Fruit fly (Drosophila melanogaster): ENCODE data around the gene CG45116.
"Not testable (repeated sequence)": the region's sequence is repeated elsewhere in the genome, so short reads cannot be mapped to it uniquely, and the experiment has no call there.

CG45116 gene

DNA sequence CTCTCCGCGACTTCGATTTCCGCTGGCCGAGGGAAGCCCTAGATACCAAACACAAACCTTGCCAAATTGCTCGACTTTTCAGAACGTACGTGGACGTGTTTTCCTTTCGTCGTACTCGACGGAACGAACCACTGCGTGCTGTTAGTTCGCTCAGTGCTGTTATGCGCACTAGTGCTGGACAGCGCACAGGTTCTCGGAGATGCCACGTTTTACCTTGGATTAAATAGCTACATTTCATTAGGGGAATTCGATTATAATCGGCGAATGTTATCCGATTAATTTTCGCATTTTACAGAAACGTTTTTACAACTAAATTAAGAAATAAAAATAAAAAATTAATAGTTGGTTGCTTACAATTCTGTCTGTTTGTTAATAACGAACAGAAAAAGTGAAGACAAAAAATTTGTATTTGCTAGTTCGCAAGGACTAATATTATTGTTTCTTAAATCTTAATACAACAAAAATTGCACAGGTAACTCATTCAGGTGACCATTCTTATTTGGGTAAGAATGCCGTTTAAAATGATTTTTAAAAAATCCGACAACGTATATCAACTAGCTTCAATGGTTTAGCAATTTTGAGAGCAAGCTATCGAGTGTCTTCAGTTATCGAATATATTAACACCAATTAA is 18.0 kb downstream of the CG45116 start, which contains the start of the genes ArfGAP3 and CG32452 (continued):
- TF ChIP-seq pros (GFP tag; optimal IDR thresholded peaks at IDR 0.05) (no peak), CG8765 (GFP tag; IDR thresholded peaks at IDR 0.05) (peak; percentile 29; the same call in 1 of the 2 replicates), Taf1 (GFP tag; IDR thresholded peaks at IDR 0.05) (no peak), br (optimal IDR thresholded peaks at IDR 0.05) (no peak), CG31224 (GFP tag; IDR thresholded peaks at IDR 0.05) (peak; percentile 41; the same call in 1 of the 2 replicates), Dek (tag; optimal IDR thresholded peaks at IDR 0.05) (peak; percentile 61), gfzf (GFP tag; optimal IDR thresholded peaks at IDR 0.05) (peak; percentile 23), prd (optimal IDR thresholded peaks at IDR 0.05) (no peak), prd (GFP tag; IDR thresholded peaks at IDR 0.05) (peak; percentile 84), CG11723 (GFP tag; optimal IDR thresholded peaks at IDR 0.05) (peak; percentile 37), CG3726 (GFP tag; IDR thresholded peaks at IDR 0.05) (no peak), CG10274 (GFP tag; optimal IDR thresholded peaks at IDR 0.05) (no peak), HLH54F (GFP tag; optimal IDR thresholded peaks at IDR 0.05) (peak; percentile 68), Hr39 (optimal IDR thresholded peaks at IDR 0.05) (no peak), Mrtf (GFP tag; IDR thresholded peaks at IDR 0.05) (no peak; the same call in 2 of the 3 replicates), sima (GFP tag; optimal IDR thresholded peaks at IDR 0.05) (no peak), Stat92E (GFP tag; optimal IDR thresholded peaks at IDR 0.05) (peak in 1 of 3 experiments; percentile 28), CG14667 (GFP tag; IDR thresholded peaks at IDR 0.05) (peak; percentile 58), vfl (GFP tag; optimal IDR thresholded peaks at IDR 0.05) (peak; percentile 37), TFAM (GFP tag; optimal IDR thresholded peaks at IDR 0.05) (no peak), ro (GFP tag; IDR thresholded peaks at IDR 0.05) (no peak), crp (GFP tag; optimal IDR thresholded peaks at IDR 0.05) (peak in 1 of 2 experiments; percentile 44), CG14965 (GFP tag; optimal IDR thresholded peaks at IDR 0.05; ENCODE audit: borderline replicate concordance) (no peak)

- TF ChIP-seq chinmo (GFP tag; IDR thresholded peaks at IDR 0.05; ENCODE audit: partially characterized antibody) (0 out of 4 replicates have a peak, but pooled peaks have one; percentile 33), Doc3 (GFP tag; IDR thresholded peaks at IDR 0.05; ENCODE audit: partially characterized antibody) (0 out of 3 replicates have a peak, but pooled peaks have one; percentile 6), stwl (tag; optimal IDR thresholded peaks at IDR 0.05) (peak; percentile 39), Dll (GFP tag; IDR thresholded peaks at IDR 0.05; ENCODE audit: partially characterized antibody) (0 out of 4 replicates have a peak, but pooled peaks have one; percentile 18), CG6689 (GFP tag; IDR thresholded peaks at IDR 0.05) (peak; percentile 71), cg (GFP tag; optimal IDR thresholded peaks at IDR 0.05) (peak; percentile 65), rib (GFP tag; IDR thresholded peaks at IDR 0.05) (0 out of 2 replicates have a peak, but pooled peaks have one; percentile 13), CG10267 (tag; optimal IDR thresholded peaks at IDR 0.05) (peak; percentile 36), Trl (optimal IDR thresholded peaks at IDR 0.05) (peak; percentile 42 to 82)
- TF ChIP-seq Trl (GFP tag; optimal IDR thresholded peaks at IDR 0.05) = not testable (repeated sequence)
Measured at dm6 chr3L:22720694-22721270, 21.5 kb downstream of the CG45116 start, which contains the start of gene mael. mael (plus strand) TSS chr3L:22721203.

DNA sequence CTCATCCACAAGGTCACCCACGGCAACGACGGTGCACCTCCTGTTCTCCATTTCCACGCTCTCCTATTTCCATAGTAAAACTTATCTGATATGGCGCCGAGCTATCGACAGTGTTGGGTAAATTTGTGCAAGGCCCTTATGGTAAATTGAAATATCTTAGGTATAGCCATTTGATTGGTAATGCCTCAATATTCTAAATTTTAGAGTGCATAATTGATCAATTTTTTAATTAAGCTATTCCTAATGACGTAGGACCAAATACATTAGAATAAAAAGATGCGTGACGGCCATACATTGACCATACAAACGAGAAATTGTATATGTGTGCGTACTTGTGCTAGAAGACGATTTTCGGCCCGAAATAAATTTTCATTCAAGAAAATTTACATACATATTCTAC is 22.8 kb downstream of the CG45116 start, which contains the start of gene CG14451:
TSS of gene CG14451 (minus strand) at position 101 of the 400 bp plus-strand sequence.
- no peak for TF ChIP-seq CG13624 (GFP tag; optimal IDR thresholded peaks at IDR 0.05)
- TF ChIP-seq CG12219 (GFP tag; optimal IDR thresholded peaks at IDR 0.05) = no peak
- TF ChIP-seq CG12744 (GFP tag; optimal IDR thresholded peaks at IDR 0.05) = no peak
- TF ChIP-seq jumu (GFP tag; optimal IDR thresholded peaks at IDR 0.05) = no peak
- no peak for TF ChIP-seq Nf-YB (GFP tag; optimal IDR thresholded peaks at IDR 0.05)
- no peak for TF ChIP-seq cg (GFP tag; optimal IDR thresholded peaks at IDR 0.05)
- TF ChIP-seq H2.0 (GFP tag; IDR thresholded peaks at IDR 0.05) = no peak
- TF ChIP-seq stwl (tag; optimal IDR thresholded peaks at IDR 0.05) = peak; percentile 67
- TF ChIP-seq NC2α (GFP tag; optimal IDR thresholded peaks at IDR 0.05) = no peak
- TF ChIP-seq prd (optimal IDR thresholded peaks at IDR 0.05) = no peak
- no peak for TF ChIP-seq prd (GFP tag; IDR thresholded peaks at IDR 0.05)
- TF ChIP-seq CG6654 (GFP tag; optimal IDR thresholded peaks at IDR 0.05) = no peak
- TF ChIP-seq fd102C (GFP tag; optimal IDR thresholded peaks at IDR 0.05) = no peak
- TF ChIP-seq CG10267 (tag; optimal IDR thresholded peaks at IDR 0.05) = peak; percentile 12
- TF ChIP-seq Hr51 (GFP tag; optimal IDR thresholded peaks at IDR 0.05) = no peak
- no peak for TF ChIP-seq CG2889 (GFP tag; IDR thresholded peaks at IDR 0.05)
- 0 out of 3 replicates have a peak, but pooled peaks have one; percentile 41 for TF ChIP-seq CG2199 (GFP tag; IDR thresholded peaks at IDR 0.05)
- TF ChIP-seq CG17361 (GFP tag; IDR thresholded peaks at IDR 0.05) = no peak
- no peak for TF ChIP-seq ERR (GFP tag; optimal IDR thresholded peaks at IDR 0.05)
